Worm (Caenorhabditis elegans) whole organism, late embryonic: ENCODE measurements around the gene C04A2.15.

Experiments
- C38D4.7 ChIP-seq: fragments of 200-800 bp; sonication (Bioruptor generic); optimal IDR thresholded peaks from 2 replicates; lab custom pipeline; 2018; ENCODE audit warnings: mild to moderate bottlenecking, missing genetic modification characterization, moderate library complexity, missing compliant biosample characterization
- K09A11.1 ChIP-seq: sonication (generic microtip); optimal IDR thresholded peaks from 2 replicates; lab custom pipeline; 2017; ENCODE audit warnings: antibody characterized with exemption, mild to moderate bottlenecking, missing genetic modification characterization, missing compliant biosample characterization; ENCODE audit not compliant: insufficient read depth
- T23F11.4 ChIP-seq: fragments of 200-800 bp; sonication (Bioruptor generic); optimal IDR thresholded peaks from 2 replicates; lab custom pipeline; 2018; ENCODE audit warnings: mild to moderate bottlenecking, missing genetic modification characterization, missing compliant biosample characterization
- Y22D7AL.16 ChIP-seq: sonication (generic microtip); optimal IDR thresholded peaks from 2 replicates; lab custom pipeline; 2016; ENCODE audit warnings: missing genetic modification characterization, missing compliant biosample characterization
- ama-1 ChIP-seq: fragments of 150-350 bp; optimal IDR thresholded peaks from 2 replicates; lab custom pipeline; 2014
- ceh-14 ChIP-seq: sonication (generic microtip); optimal IDR thresholded peaks from 2 replicates; lab custom pipeline; 2016; ENCODE audit warnings: missing genotype, missing genetic modification characterization, missing compliant biosample characterization
- ceh-19 ChIP-seq: fragments of 200-800 bp; sonication (Bioruptor generic); optimal IDR thresholded peaks from 2 replicates; lab custom pipeline; 2018; ENCODE audit warnings: mild to moderate bottlenecking, missing genetic modification characterization, missing compliant biosample characterization
- ceh-24 ChIP-seq: sonication (generic microtip); optimal IDR thresholded peaks from 2 replicates; lab custom pipeline; 2016; ENCODE audit warnings: mild to moderate bottlenecking, missing genetic modification characterization, missing compliant biosample characterization
- ceh-30 ChIP-seq: fragments of 150-350 bp; optimal IDR thresholded peaks from 2 replicates; lab custom pipeline; 2014; ENCODE audit warnings: missing biosample characterization, missing genetic modification characterization
- ceh-31 ChIP-seq: sonication (generic microtip); optimal IDR thresholded peaks from 2 replicates; lab custom pipeline; 2016; ENCODE audit warnings: missing genetic modification characterization, missing compliant biosample characterization
- ceh-45 ChIP-seq: fragments of 200-800 bp; sonication (Bioruptor generic); IDR thresholded peaks from 2 replicates; pipeline ENCODE4 v1.3.6; 2022; ENCODE audit warnings: missing genetic modification reagents, missing genetic modification characterization, missing compliant biosample characterization
- ceh-48 ChIP-seq: sonication (generic microtip); optimal IDR thresholded peaks from 2 replicates; lab custom pipeline; 2016; ENCODE audit warnings: missing genetic modification characterization, inconsistent platforms, missing compliant biosample characterization
- ceh-6 ChIP-seq: fragments of 200-800 bp; sonication (Bioruptor generic); optimal IDR thresholded peaks from 2 replicates; lab custom pipeline; 2018; ENCODE audit warnings: mild to moderate bottlenecking, missing genetic modification characterization, missing compliant biosample characterization
- ceh-9 ChIP-seq: sonication (generic microtip); optimal IDR thresholded peaks from 2 replicates; lab custom pipeline; 2016; ENCODE audit warnings: mild to moderate bottlenecking, missing genetic modification characterization, inconsistent platforms, missing compliant biosample characterization
- dmd-4 ChIP-seq: sonication (generic microtip); optimal IDR thresholded peaks from 2 replicates; lab custom pipeline; 2016; ENCODE audit warnings: borderline replicate concordance, missing genetic modification characterization, missing compliant biosample characterization
- dve-1 ChIP-seq: sonication (generic microtip); optimal IDR thresholded peaks from 2 replicates; lab custom pipeline; 2017; ENCODE audit warnings: antibody characterized with exemption, mild to moderate bottlenecking, missing genetic modification characterization, missing compliant biosample characterization
- elt-4 ChIP-seq: sonication (generic microtip); optimal IDR thresholded peaks from 2 replicates; lab custom pipeline; 2016; ENCODE audit warnings: missing genetic modification characterization, missing compliant biosample characterization
- ets-4 ChIP-seq: sonication (generic microtip); optimal IDR thresholded peaks from 2 replicates; lab custom pipeline; 2016; ENCODE audit warnings: missing genetic modification characterization, missing compliant biosample characterization
- fkh-10 ChIP-seq: fragments of 150-350 bp; optimal IDR thresholded peaks from 2 replicates; lab custom pipeline; 2014; ENCODE audit warnings: missing biosample characterization, missing genetic modification reagents, missing genetic modification characterization
- hlh-13 ChIP-seq: fragments of 200-800 bp; sonication (Bioruptor generic); optimal IDR thresholded peaks from 2 replicates; lab custom pipeline; 2018; ENCODE audit warnings: mild to moderate bottlenecking, missing genetic modification characterization, missing compliant biosample characterization
- hlh-15 ChIP-seq: sonication (generic microtip); optimal IDR thresholded peaks from 2 replicates; lab custom pipeline; 2016; ENCODE audit warnings: missing genetic modification characterization, missing compliant biosample characterization
- hlh-8 ChIP-seq: sonication (generic microtip); optimal IDR thresholded peaks from 2 replicates; lab custom pipeline; 2016; ENCODE audit warnings: missing genotype, missing genetic modification characterization, missing compliant biosample characterization
- lim-6 ChIP-seq: sonication (generic microtip); optimal IDR thresholded peaks from 2 replicates; lab custom pipeline; 2016; ENCODE audit warnings: missing genetic modification characterization, missing compliant biosample characterization
- lin-11 ChIP-seq: fragments of 200-800 bp; sonication (Bioruptor generic); optimal IDR thresholded peaks from 2 replicates; lab custom pipeline; 2018; ENCODE audit warnings: mild to moderate bottlenecking, missing genetic modification characterization, missing compliant biosample characterization
- nfya-1 ChIP-seq: sonication (generic microtip); optimal IDR thresholded peaks from 2 replicates; lab custom pipeline; 2017; ENCODE audit warnings: missing genetic modification characterization, mild to moderate bottlenecking, missing compliant biosample characterization, antibody characterized with exemption, moderate library complexity
- nhr-11 ChIP-seq: fragments of 150-350 bp; optimal IDR thresholded peaks from 2 replicates; lab custom pipeline; 2014; ENCODE audit warnings: missing biosample characterization, missing genetic modification characterization
- nhr-232 ChIP-seq: sonication (generic microtip); optimal IDR thresholded peaks from 2 replicates; lab custom pipeline; 2016; ENCODE audit warnings: missing genetic modification characterization, missing compliant biosample characterization
- odd-2 ChIP-seq: sonication (generic microtip); optimal IDR thresholded peaks from 2 replicates; lab custom pipeline; 2017; ENCODE audit warnings: antibody characterized with exemption, mild to moderate bottlenecking, missing genetic modification characterization, missing compliant biosample characterization
- pat-9 ChIP-seq: fragments of 200-800 bp; sonication (Bioruptor generic); optimal IDR thresholded peaks from 2 replicates; lab custom pipeline; 2018; ENCODE audit warnings: mild to moderate bottlenecking, missing genetic modification characterization, moderate library complexity, missing compliant biosample characterization
- pax-1 ChIP-seq: fragments of 150-350 bp; optimal IDR thresholded peaks from 2 replicates; lab custom pipeline; 2014; ENCODE audit warnings: missing biosample characterization, missing genetic modification characterization
- pha-2 ChIP-seq: sonication (generic microtip); optimal IDR thresholded peaks from 2 replicates; lab custom pipeline; 2017; ENCODE audit warnings: mild to moderate bottlenecking, missing genetic modification characterization, missing compliant biosample characterization
- pros-1 ChIP-seq: fragments of 150-350 bp; optimal IDR thresholded peaks from 2 replicates; lab custom pipeline; 2014; ENCODE audit warnings: missing biosample characterization, missing genetic modification reagents, missing genetic modification characterization
- ref-2 ChIP-seq: sonication (generic microtip); optimal IDR thresholded peaks from 2 replicates; lab custom pipeline; 2016; ENCODE audit warnings: missing genetic modification characterization, missing compliant biosample characterization
- rnt-1 ChIP-seq: sonication (generic microtip); optimal IDR thresholded peaks from 2 replicates; lab custom pipeline; 2016; ENCODE audit warnings: missing genetic modification characterization, missing compliant biosample characterization
- sox-2 ChIP-seq: fragments of 200-800 bp; sonication (Bioruptor generic); IDR thresholded peaks from 2 replicates; pipeline ENCODE4 v1.3.6; 2022; ENCODE audit warnings: missing genetic modification reagents, missing genetic modification characterization, missing compliant biosample characterization
- sox-4 ChIP-seq: sonication (generic microtip); optimal IDR thresholded peaks from 2 replicates; lab custom pipeline; 2017; ENCODE audit warnings: mild to moderate bottlenecking, missing genetic modification characterization, inconsistent platforms, missing compliant biosample characterization
- tbx-2 ChIP-seq: sonication (generic microtip); optimal IDR thresholded peaks from 2 replicates; lab custom pipeline; 2016; ENCODE audit warnings: missing genetic modification characterization, missing compliant biosample characterization
- tbx-7 ChIP-seq: sonication (generic microtip); optimal IDR thresholded peaks from 2 replicates; lab custom pipeline; 2016; ENCODE audit warnings: missing genotype, missing genetic modification characterization, missing compliant biosample characterization
- ttx-3 ChIP-seq: sonication (generic microtip); optimal IDR thresholded peaks from 2 replicates; lab custom pipeline; 2016; ENCODE audit warnings: missing genetic modification reagents, missing genetic modification characterization, missing compliant biosample characterization
- unc-3 ChIP-seq, 2 experiments: fragments of 200-800 bp in 1 of 2; sonication (Bioruptor generic) in 1 of 2; sonication (generic microtip) in 1 of 2; conservative IDR thresholded peaks in 1 of 2; optimal IDR thresholded peaks in 1 of 2; 2 replicates each; pipeline versions ENCODE4 v1.3.6 to Lab custom; 2016 to 2022; ENCODE audit warnings: missing compliant biosample characterization in 2 of 2, missing genetic modification characterization in 2 of 2, missing genetic modification reagents in 1 of 2
- unc-42 ChIP-seq: sonication (generic microtip); optimal IDR thresholded peaks from 2 replicates; lab custom pipeline; 2016; ENCODE audit warnings: missing genotype, missing genetic modification characterization, missing compliant biosample characterization
- unc-55 ChIP-seq: sonication (generic microtip); optimal IDR thresholded peaks from 2 replicates; lab custom pipeline; 2017; ENCODE audit warnings: missing biosample characterization, missing genetic modification reagents, missing genetic modification characterization
- zip-5 ChIP-seq: sonication (generic microtip); optimal IDR thresholded peaks from 2 replicates; lab custom pipeline; 2016; ENCODE audit warnings: missing genetic modification characterization, missing compliant biosample characterization

C04A2.15 gene

ce11 chrII:6834582-6835058, 17.4 kb upstream of the C04A2.15 start, which contains the start of gene egl-27:
Gene egl-27, plus strand, starts transcription at chrII:6835008.
- TF ChIP-seq ceh-48, result no peak
- no peak for TF ChIP-seq pros-1 (tag; lab: Kevin White, UChicago)
- no peak for TF ChIP-seq pax-1 (tag; lab: Kevin White, UChicago)
- no peak for TF ChIP-seq Y22D7AL.16 (tag; lab: Kevin White, UChicago)
- TF ChIP-seq lin-11 (tag; lab: Kevin White, UChicago), result no peak
- TF ChIP-seq nhr-232 (tag; lab: Kevin White, UChicago), result no peak
- TF ChIP-seq ceh-31 (tag; lab: Kevin White, UChicago), result no peak
- no peak for TF ChIP-seq ets-4
- TF ChIP-seq zip-5, result no peak
- TF ChIP-seq ceh-24 (tag; lab: Kevin White, UChicago), result no peak
- no peak for TF ChIP-seq rnt-1 (tag; lab: Kevin White, UChicago)
- no peak for TF ChIP-seq elt-4 (tag; lab: Kevin White, UChicago)
- TF ChIP-seq T23F11.4 (GFP tag; lab: Kevin White, UChicago), result no peak
- TF ChIP-seq pha-2 (tag; lab: Kevin White, UChicago), result no peak
- TF ChIP-seq ceh-45 (GFP tag; lab: Robert Waterston, UW), result no peak
- no peak for TF ChIP-seq hlh-8 (tag; lab: Kevin White, UChicago)
- TF ChIP-seq dve-1 (tag; lab: Kevin White, UChicago), result no peak
- no peak for TF ChIP-seq K09A11.1 (tag; lab: Kevin White, UChicago)
- TF ChIP-seq unc-42 (tag; lab: Kevin White, UChicago), result no peak

ce11 chrII:6835500-6835899, 16.5 kb upstream of the C04A2.15 start:
- TF ChIP-seq ceh-24 (tag; lab: Kevin White, UChicago), result no peak
- TF ChIP-seq ceh-9 (tag; lab: Kevin White, UChicago), result no peak
- no peak for TF ChIP-seq nhr-11 (tag; lab: Kevin White, UChicago)
- peak; percentile 13 for TF ChIP-seq nfya-1
- TF ChIP-seq tbx-7 (tag; lab: Kevin White, UChicago), result no peak
- no peak for TF ChIP-seq dve-1 (tag; lab: Kevin White, UChicago)
- no peak for TF ChIP-seq dmd-4 (tag; lab: Kevin White, UChicago)
- TF ChIP-seq sox-4 (tag; lab: Kevin White, UChicago), result no peak
- TF ChIP-seq hlh-15 (tag; lab: Kevin White, UChicago), result no peak
- no peak for TF ChIP-seq K09A11.1 (tag; lab: Kevin White, UChicago)
- TF ChIP-seq unc-42 (tag; lab: Kevin White, UChicago), result peak; percentile 71
- no peak for TF ChIP-seq odd-2
- TF ChIP-seq pha-2 (tag; lab: Kevin White, UChicago), result no peak
- peak; percentile 82 for TF ChIP-seq unc-55
- TF ChIP-seq Y22D7AL.16 (tag; lab: Kevin White, UChicago), result no peak
- TF ChIP-seq C38D4.7 (GFP tag; lab: Kevin White, UChicago), result no peak
- no peak for TF ChIP-seq unc-3 (GFP tag; conservative IDR thresholded peaks at IDR 0.05; lab: Robert Waterston, UW)
- no peak for TF ChIP-seq unc-3 (tag; optimal IDR thresholded peaks at IDR 0.05; lab: Kevin White, UChicago)
- TF ChIP-seq ceh-48, result no peak
- TF ChIP-seq ref-2, result no peak
- TF ChIP-seq tbx-2 (tag; lab: Kevin White, UChicago), result no peak
- no peak for TF ChIP-seq ama-1 (lab: Kevin White, UChicago)
- TF ChIP-seq sox-2 (GFP tag; lab: Robert Waterston, UW), result no peak
- no peak for TF ChIP-seq ceh-19
- no peak for TF ChIP-seq ceh-14
- TF ChIP-seq lim-6 (tag; lab: Kevin White, UChicago), result no peak
- TF ChIP-seq pat-9, result no peak
- no peak for TF ChIP-seq fkh-10 (GFP tag; lab: Kevin White, UChicago)
- peak; percentile 31 for TF ChIP-seq ttx-3 (tag; lab: Kevin White, UChicago)
- no peak for TF ChIP-seq hlh-13
- TF ChIP-seq rnt-1 (tag; lab: Kevin White, UChicago), result no peak
- TF ChIP-seq ceh-6, result no peak
- TF ChIP-seq ceh-45 (GFP tag; lab: Robert Waterston, UW), result no peak
- no peak for TF ChIP-seq ceh-30 (tag; lab: Kevin White, UChicago)
- peak; percentile 4 for TF ChIP-seq ceh-31 (tag; lab: Kevin White, UChicago)
- TF ChIP-seq, all 69 proteins: peak for 5
